Fruit fly (Drosophila melanogaster) whole organism, wandering third instar larva: Measurements from ENCODE around the gene MICU3.

Source experiments
- CG32264 ChIP-seq: fragments of 200-800 bp; sonication (Bioruptor generic); optimal IDR thresholded peaks from 2 replicates; lab custom pipeline; 2016; ENCODE audit warnings: missing biosample characterization, missing genetic modification characterization
- Dif ChIP-seq: fragments of 200-275, 200-300 bp; sonication (Bioruptor generic); optimal IDR thresholded peaks from 2 replicates; lab custom pipeline; 2018; ENCODE audit warnings: missing biosample characterization, missing genetic modification characterization; ENCODE audit not compliant: partially characterized antibody
- Hr78 ChIP-seq: fragments of >200 bp; optimal IDR thresholded peaks from 2 replicates; lab custom pipeline; 2017; ENCODE audit warnings: missing biosample characterization, missing genetic modification characterization
- Mio ChIP-seq: sonication (Bioruptor generic); optimal IDR thresholded peaks from 2 replicates; lab custom pipeline; 2016; ENCODE audit warnings: missing biosample characterization, missing genetic modification characterization
- Sp1 ChIP-seq: fragments of 200-800 bp; sonication (Bioruptor generic); optimal IDR thresholded peaks from 3 replicates; lab custom pipeline; 2019; ENCODE audit warnings: missing biosample characterization, mild to moderate bottlenecking, missing genetic modification characterization, moderate library complexity
- br ChIP-seq: fragments of 200-800 bp; sonication (Bioruptor generic); optimal IDR thresholded peaks from 2 replicates; lab custom pipeline; 2016; ENCODE audit warnings: missing biosample characterization, missing genetic modification characterization
- dmrt93B ChIP-seq: fragments of 200-800 bp; sonication (Bioruptor generic); optimal IDR thresholded peaks from 2 replicates; lab custom pipeline; 2018; ENCODE audit warnings: missing biosample characterization, mild to moderate bottlenecking, missing genetic modification characterization
- ey ChIP-seq: fragments of 200-800 bp; sonication (Bioruptor generic); optimal IDR thresholded peaks from 2 replicates; lab custom pipeline; 2016; ENCODE audit warnings: missing biosample characterization, missing genetic modification characterization
- fru ChIP-seq: fragments of 200-800 bp; sonication (Bioruptor generic); optimal IDR thresholded peaks from 3 replicates; lab custom pipeline; 2016; ENCODE audit warnings: missing biosample characterization, mild to moderate bottlenecking, missing genetic modification characterization
- h ChIP-seq: fragments of 200-800 bp; sonication (Bioruptor generic); optimal IDR thresholded peaks from 3 replicates; lab custom pipeline; 2016; ENCODE audit warnings: missing biosample characterization, mild to moderate bottlenecking, missing genetic modification characterization
- lola ChIP-seq: fragments of >200 bp; optimal IDR thresholded peaks from 2 replicates; lab custom pipeline; 2017; ENCODE audit warnings: missing biosample characterization, missing genetic modification characterization
- psq ChIP-seq: fragments of 200-800 bp; sonication (Bioruptor generic); optimal IDR thresholded peaks from 3 replicates; lab custom pipeline; 2017; ENCODE audit warnings: missing biosample characterization, mild to moderate bottlenecking, missing genetic modification characterization, moderate library complexity
- woc ChIP-seq: sonication (Bioruptor generic); optimal IDR thresholded peaks from 2 replicates; lab custom pipeline; 2016; ENCODE audit warnings: missing biosample characterization, mild to moderate bottlenecking, missing genetic modification characterization

dm6 chr3R:19863979-19864775 lies 17.1 kb downstream of the MICU3 start, which contains the start of the genes CG4572 and CG4686:
- TF ChIP-seq psq (GFP tag; lab: Kevin White, UChicago) (peak; percentile 85), CG32264 (GFP tag; lab: Kevin White, UChicago) (peak; percentile 31), br (GFP tag; lab: Kevin White, UChicago) (peak; percentile 87), dmrt93B (GFP tag; lab: Kevin White, UChicago) (peak; percentile 65), Sp1 (GFP tag; lab: Kevin White, UChicago) (peak; percentile 83), lola (no peak), Dif (GFP tag; lab: Kevin White, UChicago) (no peak), woc (GFP tag; lab: Kevin White, UChicago) (peak; percentile 89), Hr78 (GFP tag; lab: Kevin White, UChicago) (no peak), h (GFP tag; lab: Kevin White, UChicago) (peak; percentile 79), Mio (GFP tag; lab: Kevin White, UChicago) (no peak), fru (GFP tag; lab: Kevin White, UChicago) (peak; percentile 83), ey (peak; percentile 81)
